Fruit fly (Drosophila melanogaster) whole organism, prepupa: ENCODE results near the gene CG14270.

ENCODE experiments used
- CG1621 ChIP-seq: fragments of 200-800 bp; sonication (Bioruptor generic); optimal IDR thresholded peaks from 3 replicates; lab custom pipeline; 2018; ENCODE audit warnings: missing biosample characterization, mild to moderate bottlenecking, missing genetic modification characterization
- CG4318 ChIP-seq: fragments of 200-800 bp; sonication (Bioruptor generic); optimal IDR thresholded peaks from 3 replicates; lab custom pipeline; 2017; ENCODE audit warnings: missing biosample characterization, mild to moderate bottlenecking, missing genetic modification characterization
- achi ChIP-seq: fragments of 200-800 bp; sonication (Bioruptor generic); optimal IDR thresholded peaks from 3 replicates; lab custom pipeline; 2016; ENCODE audit warnings: missing biosample characterization, missing genetic modification characterization
- vri ChIP-seq: fragments of 200-800 bp; sonication (Bioruptor generic); optimal IDR thresholded peaks from 3 replicates; lab custom pipeline; 2016; ENCODE audit warnings: missing biosample characterization, mild to moderate bottlenecking, missing genetic modification characterization

DNA sequence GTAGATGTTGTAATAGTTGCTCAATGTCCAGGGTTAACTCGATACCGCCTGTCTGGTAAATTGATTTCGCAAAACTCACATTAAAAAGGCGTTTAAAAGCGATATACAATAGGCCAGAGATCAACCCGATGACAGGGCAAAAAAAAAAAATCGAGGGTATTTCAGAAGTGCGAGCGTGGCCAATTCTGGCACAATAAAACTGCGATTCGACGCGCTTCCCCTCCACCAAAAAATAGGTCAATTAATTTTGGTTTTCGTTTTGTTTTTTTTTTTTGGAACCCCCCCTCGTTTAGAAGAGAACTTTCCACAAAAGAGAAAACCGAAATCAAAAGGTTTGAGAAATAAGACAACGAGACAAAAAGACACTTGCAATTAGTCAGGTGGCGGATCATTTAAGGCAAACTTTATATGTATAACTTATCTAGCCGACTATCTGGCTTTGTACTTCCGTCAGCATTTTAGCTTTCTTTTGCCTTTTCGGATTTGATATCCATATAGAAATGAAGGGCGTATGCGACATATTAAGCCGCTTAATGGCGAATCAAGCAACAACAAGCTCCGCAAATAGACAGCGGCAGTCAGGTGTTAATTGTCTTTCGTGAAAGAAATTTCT, 14.6 kb downstream of the CG14270 start:
- no peak for TF ChIP-seq achi (GFP tag; lab: Kevin White, UChicago)
- no peak for TF ChIP-seq CG4318 (GFP tag; lab: Kevin White, UChicago)
- no peak for TF ChIP-seq CG1621
- no peak for TF ChIP-seq vri (GFP tag; lab: Kevin White, UChicago)
